Fruit fly (Drosophila melanogaster) Kc167 (cell line): ENCODE measurements around the gene mRpS26.

ENCODE experiments used
- Myc ChIP-seq: fragments of >200 bp; optimal IDR thresholded peaks from 2 replicates; lab custom pipeline; 2017; ENCODE audit warnings: missing external identifiers
- Sin3A ChIP-seq: fragments of >200 bp; optimal IDR thresholded peaks from 2 replicates; lab custom pipeline; 2018; ENCODE audit warnings: missing external identifiers
- h ChIP-seq: fragments of >200 bp; optimal IDR thresholded peaks from 3 replicates; lab custom pipeline; 2018; ENCODE audit warnings: missing external identifiers
- insv ChIP-seq: fragments of >200 bp; optimal IDR thresholded peaks from 3 replicates; lab custom pipeline; 2018; ENCODE audit warnings: missing external identifiers
- ttk ChIP-seq: sonication (Bioruptor generic); optimal IDR thresholded peaks from 2 replicates; lab custom pipeline; 2017; ENCODE audit warnings: missing external identifiers

DNA sequence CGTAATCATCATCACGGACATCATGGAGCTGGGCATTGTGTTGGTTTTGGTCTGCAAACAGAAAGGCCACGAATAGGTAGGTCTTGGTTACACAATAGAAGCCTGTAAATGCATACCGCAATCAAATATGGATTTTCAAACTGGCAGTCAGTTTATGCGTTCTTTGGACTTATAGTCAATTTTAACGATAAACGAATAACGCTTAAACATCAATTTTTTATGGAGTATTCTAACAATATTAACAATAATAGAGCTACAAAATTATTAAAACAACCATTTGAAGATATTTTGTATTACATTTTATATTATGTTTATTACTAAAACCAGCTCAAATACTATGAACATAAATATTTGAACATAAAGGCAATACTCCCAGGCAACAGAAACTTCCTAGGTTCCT is 24.9 kb upstream of the mRpS26 start:
- TF ChIP-seq h (lab: Kevin White, UChicago) (no peak), Myc (no peak), insv (lab: Kevin White, UChicago) (no peak), ttk (lab: Kevin White, UChicago) (no peak), Sin3A (lab: Kevin White, UChicago) (no peak)
